Fruit fly (Drosophila melanogaster): ENCODE data around the gene RpS27A.

The RpS27A gene

DNA sequence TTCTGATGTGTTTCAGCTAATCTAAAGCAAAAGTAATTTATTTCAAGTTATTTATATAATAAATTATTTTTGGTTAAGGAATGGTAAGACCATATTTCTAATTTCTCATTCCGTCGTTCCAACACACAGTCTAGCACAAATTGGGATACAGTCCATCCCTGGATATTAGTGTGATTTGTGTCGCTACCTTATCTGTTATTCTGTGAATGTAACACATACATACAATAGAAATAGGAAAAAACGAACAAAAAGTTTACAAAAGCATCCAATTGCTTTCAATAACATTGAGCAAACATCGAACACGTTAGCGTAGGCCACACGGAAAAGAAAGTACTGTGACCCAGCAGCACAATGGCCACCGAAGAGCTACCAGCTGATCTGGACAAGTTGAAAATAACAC lies 41.6 kb upstream of the RpS27A start, which contains the start of gene CG5056 (continued):
- TF ChIP-seq fru (optimal IDR thresholded peaks at IDR 0.05) (no peak), CG7372 (GFP tag; IDR thresholded peaks at IDR 0.05) (no peak), chinmo (GFP tag; IDR thresholded peaks at IDR 0.05; ENCODE audit: partially characterized antibody) (no peak), CG4424 (GFP tag; optimal IDR thresholded peaks at IDR 0.05) (peak; percentile 3), CG14710 (tag; optimal IDR thresholded peaks at IDR 0.05) (peak; percentile 65), dmrt11E (tag; optimal IDR thresholded peaks at IDR 0.05) (peak; percentile 13), CG1603 (tag; optimal IDR thresholded peaks at IDR 0.05) (peak; percentile 100), CG10979 (tag; optimal IDR thresholded peaks at IDR 0.05) (no peak), CG13624 (GFP tag; optimal IDR thresholded peaks at IDR 0.05) (no peak), sqz (GFP tag; optimal IDR thresholded peaks at IDR 0.05) (no peak), C15 (GFP tag; IDR thresholded peaks at IDR 0.05) (no peak), trem (tag; optimal IDR thresholded peaks at IDR 0.05) (peak; percentile 69), phol (tag; optimal IDR thresholded peaks at IDR 0.05) (peak; percentile 40), pzg (GFP tag; optimal IDR thresholded peaks at IDR 0.05) (peak; percentile 88), ato (GFP tag; IDR thresholded peaks at IDR 0.05; ENCODE audit: partially characterized antibody) (no peak), HLH54F (GFP tag; optimal IDR thresholded peaks at IDR 0.05) (no peak), CG18262 (tag; optimal IDR thresholded peaks at IDR 0.05) (peak; percentile 7), Stat92E (GFP tag; optimal IDR thresholded peaks at IDR 0.05) (peak in 1 of 3 experiments; percentile 77), CG7987 (GFP tag; optimal IDR thresholded peaks at IDR 0.05) (peak; percentile 5), exex (tag; optimal IDR thresholded peaks at IDR 0.05) (no peak), Nf-YC (tag; optimal IDR thresholded peaks at IDR 0.05) (peak; percentile 53), MESR4 (GFP tag; optimal IDR thresholded peaks at IDR 0.05) (peak; percentile 95), BEAF-32 (GFP tag; optimal IDR thresholded peaks at IDR 0.05) (peak; percentile 44), nom (GFP tag; optimal IDR thresholded peaks at IDR 0.05) (peak; percentile 44), CG8290 (GFP tag; optimal IDR thresholded peaks at IDR 0.05) (peak; percentile 12), CG8290 (tag; optimal IDR thresholded peaks at IDR 0.05) (no peak), CG11723 (GFP tag; optimal IDR thresholded peaks at IDR 0.05) (peak; percentile 87), Sry-δ (GFP tag; optimal IDR thresholded peaks at IDR 0.05) (peak; percentile 26), dpn (GFP tag; optimal IDR thresholded peaks at IDR 0.05) (peak in 1 of 2 experiments; percentile 31), Abd-B (GFP tag; optimal IDR thresholded peaks at IDR 0.05) (peak; percentile 36), CG10147 (GFP tag; optimal IDR thresholded peaks at IDR 0.05) (peak; percentile 48), lola (GFP tag; optimal IDR thresholded peaks at IDR 0.05) (no peak), nmo (GFP tag; optimal IDR thresholded peaks at IDR 0.05) (peak; percentile 64), CG42726 (GFP tag; IDR thresholded peaks at IDR 0.05; ENCODE audit: partially characterized antibody) (no peak), B-H1 (GFP tag; IDR thresholded peaks at IDR 0.05) (no peak), ATbp (GFP tag; optimal IDR thresholded peaks at IDR 0.05) (no peak), CG13894 (tag; optimal IDR thresholded peaks at IDR 0.05) (no peak), CG7271 (tag; optimal IDR thresholded peaks at IDR 0.05) (peak; percentile 11), knrl (GFP tag; IDR thresholded peaks at IDR 0.05; ENCODE audit: partially characterized antibody) (peak; percentile 39; the same call in 1 of the 3 replicates), CG2712 (tag; optimal IDR thresholded peaks at IDR 0.05) (peak; percentile 63), aop (GFP tag; IDR thresholded peaks at IDR 0.05) (no peak), Dbx (GFP tag; IDR thresholded peaks at IDR 0.05) (no peak), crp (GFP tag; optimal IDR thresholded peaks at IDR 0.05) (peak in 1 of 2 experiments; percentile 66), HmgZ (tag; optimal IDR thresholded peaks at IDR 0.05) (peak; percentile 62), Dll (GFP tag; IDR thresholded peaks at IDR 0.05; ENCODE audit: partially characterized antibody) (peak; percentile 28; the same call in 1 of the 4 replicates), CG17186 (GFP tag; optimal IDR thresholded peaks at IDR 0.05) (peak; percentile 48), CG13287 (GFP tag; IDR thresholded peaks at IDR 0.05; ENCODE audit: partially characterized antibody) (0 out of 2 replicates have a peak, but pooled peaks have one; percentile 39), gro (GFP tag; optimal IDR thresholded peaks at IDR 0.05) (peak; percentile 1), stc (GFP tag; IDR thresholded peaks at IDR 0.05) (no peak)
